Fruit fly (Drosophila melanogaster) whole organism, embryonic: ENCODE results near the gene Doa.

Experiments
- Abd-B ChIP-seq: fragments of 200-800 bp; sonication (Bioruptor generic); optimal IDR thresholded peaks from 2 replicates; lab custom pipeline; 2018; ENCODE audit warnings: missing biosample characterization, mild to moderate bottlenecking, missing genetic modification characterization, moderate library complexity
- CG11247 ChIP-seq: fragments of 200-800 bp; sonication (Bioruptor generic); IDR thresholded peaks from 2 replicates; pipeline ENCODE4 v1.3.6; 2022; ENCODE audit warnings: missing biosample characterization, missing genetic modification characterization
- CG13287 ChIP-seq: fragments of 200-800 bp; sonication (Bioruptor generic); IDR thresholded peaks from 2 replicates; pipeline ENCODE4 v1.3.6; 2022; ENCODE audit warnings: missing biosample characterization, missing genetic modification characterization; ENCODE audit not compliant: partially characterized antibody
- CG13775 ChIP-seq: fragments of 200-800 bp; sonication (Bioruptor generic); optimal IDR thresholded peaks from 3 replicates; lab custom pipeline; 2017; ENCODE audit warnings: missing biosample characterization, mild to moderate bottlenecking, missing genetic modification characterization
- CG14860 ChIP-seq: fragments of 200-800 bp; sonication (Bioruptor generic); IDR thresholded peaks from 3 replicates; pipeline ENCODE4 v1.3.6; 2022; ENCODE audit warnings: missing biosample characterization, missing genetic modification characterization; ENCODE audit not compliant: partially characterized antibody
- CG1603 ChIP-seq: fragments of 200-800 bp; sonication (Bioruptor generic); optimal IDR thresholded peaks from 2 replicates; lab custom pipeline; 2019; ENCODE audit warnings: missing biosample characterization, mild to moderate bottlenecking, missing genetic modification characterization, moderate library complexity
- CG17328 ChIP-seq: fragments of 200-800 bp; sonication (Bioruptor generic); IDR thresholded peaks from 2 replicates; pipeline ENCODE4 v1.3.6; 2022; ENCODE audit warnings: missing biosample characterization, missing genetic modification characterization
- CG17361 ChIP-seq: fragments of 200-800 bp; sonication (Bioruptor generic); IDR thresholded peaks from 3 replicates; pipeline ENCODE4 v1.3.6; 2022; ENCODE audit warnings: missing biosample characterization, missing genetic modification characterization
- CG1792 ChIP-seq: fragments of 200-800 bp; sonication (Bioruptor generic); optimal IDR thresholded peaks from 2 replicates; lab custom pipeline; 2016; ENCODE audit warnings: missing biosample characterization, missing genetic modification characterization
- CG18599 ChIP-seq: fragments of 200-800 bp; sonication (Bioruptor generic); optimal IDR thresholded peaks from 3 replicates; lab custom pipeline; 2017; ENCODE audit warnings: missing biosample characterization, missing genetic modification characterization, mild to moderate bottlenecking, moderate library complexity, missing genetic modification reagents
- CG2120 ChIP-seq: fragments of 200-800 bp; sonication (Bioruptor generic); optimal IDR thresholded peaks from 3 replicates; lab custom pipeline; 2016; ENCODE audit warnings: missing biosample characterization, missing genetic modification characterization
- CG30020 ChIP-seq: fragments of 200-800 bp; optimal IDR thresholded peaks from 2 replicates; lab custom pipeline; 2019; ENCODE audit warnings: missing biosample characterization, mild to moderate bottlenecking, missing genetic modification characterization, moderate library complexity
- CG42726 ChIP-seq: fragments of 200-800 bp; sonication (Bioruptor generic); IDR thresholded peaks from 2 replicates; pipeline ENCODE4 v1.3.6; 2022; ENCODE audit warnings: missing biosample characterization, missing genetic modification characterization; ENCODE audit not compliant: partially characterized antibody
- CG4328 ChIP-seq: fragments of 200-800 bp; sonication (Bioruptor generic); optimal IDR thresholded peaks from 3 replicates; lab custom pipeline; 2017; ENCODE audit warnings: missing biosample characterization, missing genetic modification reagents, missing genetic modification characterization
- CG6813 ChIP-seq: fragments of 200-800 bp; sonication (Bioruptor generic); optimal IDR thresholded peaks from 2 replicates; lab custom pipeline; 2017; ENCODE audit warnings: missing biosample characterization, missing genetic modification characterization, mild to moderate bottlenecking, moderate library complexity, missing genetic modification reagents
- CG9215 ChIP-seq: fragments of 200-800 bp; sonication (Bioruptor generic); IDR thresholded peaks from 2 replicates; pipeline ENCODE4 v1.3.6; 2022; ENCODE audit warnings: missing biosample characterization, missing genetic modification characterization
- CG9609 ChIP-seq: fragments of 200-800 bp; sonication (Bioruptor generic); optimal IDR thresholded peaks from 3 replicates; lab custom pipeline; 2016; ENCODE audit warnings: missing biosample characterization, missing genetic modification characterization
- CG9876 ChIP-seq: fragments of 200-800 bp; sonication (Bioruptor generic); optimal IDR thresholded peaks from 2 replicates; lab custom pipeline; 2016; ENCODE audit warnings: missing biosample characterization, missing genetic modification characterization
- D ChIP-seq, 2 experiments: fragments of 200-800 bp in 1 of 2; fragments of >200 bp in 1 of 2; sonication (Bioruptor generic) in 1 of 2; optimal IDR thresholded peaks; 2 replicates in 1 of 2; 3 replicates in 1 of 2; lab custom pipeline; 2017; ENCODE audit warnings: mild to moderate bottlenecking in 1 of 2, missing biosample characterization in 1 of 2, missing genetic modification characterization in 1 of 2, missing genetic modification reagents in 1 of 2
- E2f1 ChIP-seq: fragments of 200-800 bp; sonication (Bioruptor generic); IDR thresholded peaks from 2 replicates; pipeline ENCODE4 v1.3.6; 2022; ENCODE audit warnings: missing biosample characterization, missing genetic modification characterization
- Eip74EF ChIP-seq, 2 experiments: fragments of 200-800 bp in 1 of 2; fragments of >200 bp in 1 of 2; sonication (Bioruptor generic) in 1 of 2; optimal IDR thresholded peaks; 2 replicates each; lab custom pipeline; 2017 to 2019; ENCODE audit warnings: missing biosample characterization in 2 of 2, missing genetic modification characterization in 2 of 2, mild to moderate bottlenecking in 1 of 2, moderate library complexity in 1 of 2
- Hr78 ChIP-seq, 2 experiments: fragments of 200-800 bp in 1 of 2; fragments of >200 bp in 1 of 2; sonication (Bioruptor generic) in 1 of 2; optimal IDR thresholded peaks; 2 replicates each; lab custom pipeline; 2017 to 2019; ENCODE audit warnings: missing biosample characterization in 2 of 2, missing genetic modification characterization in 2 of 2, mild to moderate bottlenecking in 1 of 2, moderate library complexity in 1 of 2
- Jarid2 ChIP-seq: fragments of 200-800 bp; sonication (Bioruptor generic); optimal IDR thresholded peaks from 3 replicates; lab custom pipeline; 2017; ENCODE audit warnings: mild to moderate bottlenecking, missing biosample characterization, missing genetic modification reagents, missing genetic modification characterization
- MTF-1 ChIP-seq: fragments of 200-800 bp; sonication (Bioruptor generic); optimal IDR thresholded peaks from 2 replicates; lab custom pipeline; 2018; ENCODE audit warnings: missing biosample characterization, mild to moderate bottlenecking, missing genetic modification characterization, borderline replicate concordance
- Rx ChIP-seq: fragments of 200-800 bp; sonication (Bioruptor generic); IDR thresholded peaks from 2 replicates; pipeline ENCODE4 v1.3.6; 2022; ENCODE audit warnings: missing biosample characterization, missing genetic modification characterization
- al ChIP-seq: fragments of 200-800 bp; sonication (Bioruptor generic); IDR thresholded peaks from 2 replicates; pipeline ENCODE4 v1.3.6; 2022; ENCODE audit warnings: missing biosample characterization, missing genetic modification characterization
- ash1 ChIP-seq: fragments of 200-800 bp; sonication (Bioruptor generic); optimal IDR thresholded peaks from 2 replicates; lab custom pipeline; 2018; ENCODE audit warnings: missing biosample characterization, mild to moderate bottlenecking, missing genetic modification characterization
- bbx ChIP-seq: fragments of 200-800 bp; sonication (Bioruptor generic); IDR thresholded peaks from 2 replicates; pipeline ENCODE4 v1.3.6; 2022; ENCODE audit warnings: missing biosample characterization, missing genetic modification characterization; ENCODE audit not compliant: partially characterized antibody
- dati ChIP-seq: fragments of 200-800 bp; sonication (Bioruptor generic); IDR thresholded peaks from 2 replicates; pipeline ENCODE4 v1.3.6; 2022; ENCODE audit warnings: missing biosample characterization, missing genetic modification characterization
- dm ChIP-seq: fragments of 200-800 bp; sonication (Bioruptor generic); optimal IDR thresholded peaks from 3 replicates; lab custom pipeline; 2016; ENCODE audit warnings: missing biosample characterization, missing genetic modification characterization
- emc ChIP-seq: fragments of 200-800 bp; sonication (Bioruptor generic); optimal IDR thresholded peaks from 2 replicates; lab custom pipeline; 2016; ENCODE audit warnings: missing biosample characterization, missing genetic modification characterization
- esg ChIP-seq: fragments of 200-800 bp; sonication (Bioruptor generic); conservative IDR thresholded peaks from 2 replicates; pipeline ENCODE4 v1.3.6; 2022; ENCODE audit warnings: missing biosample characterization, missing genetic modification characterization
- fru ChIP-seq: fragments of >200 bp; optimal IDR thresholded peaks from 2 replicates; lab custom pipeline; 2017
- gem ChIP-seq: fragments of 200-800 bp; sonication (Bioruptor generic); optimal IDR thresholded peaks from 2 replicates; lab custom pipeline; 2019; ENCODE audit warnings: missing biosample characterization, mild to moderate bottlenecking, missing genetic modification characterization, moderate library complexity
- hth ChIP-seq: fragments of >200 bp; optimal IDR thresholded peaks from 2 replicates; lab custom pipeline; 2017; ENCODE audit warnings: inconsistent platforms
- inv ChIP-seq: fragments of 200-800 bp; sonication (Bioruptor generic); IDR thresholded peaks from 2 replicates; pipeline ENCODE4 v1.3.6; 2022; ENCODE audit warnings: missing biosample characterization, missing genetic modification characterization; ENCODE audit not compliant: partially characterized antibody
- jing ChIP-seq: fragments of 200-800 bp; sonication (Bioruptor generic); optimal IDR thresholded peaks from 2 replicates; lab custom pipeline; 2018; ENCODE audit warnings: missing biosample characterization, mild to moderate bottlenecking, missing genetic modification characterization
- nom ChIP-seq: fragments of 200-800 bp; sonication (Bioruptor generic); optimal IDR thresholded peaks from 2 replicates; lab custom pipeline; 2017; ENCODE audit warnings: missing biosample characterization, missing genetic modification characterization, mild to moderate bottlenecking, moderate library complexity, missing genetic modification reagents
- row ChIP-seq: fragments of 200-800 bp; sonication (Bioruptor generic); IDR thresholded peaks from 3 replicates; pipeline ENCODE4 v1.3.6; 2022; ENCODE audit warnings: missing biosample characterization, missing genetic modification characterization
- sens-2 ChIP-seq: fragments of 200-800 bp; sonication (Bioruptor generic); IDR thresholded peaks from 2 replicates; pipeline ENCODE4 v1.3.6; 2022; ENCODE audit warnings: missing biosample characterization, missing genetic modification characterization
- wek ChIP-seq: fragments of 200-800 bp; sonication (Bioruptor generic); optimal IDR thresholded peaks from 3 replicates; lab custom pipeline; 2018; ENCODE audit warnings: missing biosample characterization, mild to moderate bottlenecking, missing genetic modification characterization, moderate library complexity
- zf30C ChIP-seq: fragments of 200-800 bp; sonication (Bioruptor generic); optimal IDR thresholded peaks from 3 replicates; lab custom pipeline; 2018; ENCODE audit warnings: missing biosample characterization, mild to moderate bottlenecking, missing genetic modification characterization

The Doa gene

DNA sequence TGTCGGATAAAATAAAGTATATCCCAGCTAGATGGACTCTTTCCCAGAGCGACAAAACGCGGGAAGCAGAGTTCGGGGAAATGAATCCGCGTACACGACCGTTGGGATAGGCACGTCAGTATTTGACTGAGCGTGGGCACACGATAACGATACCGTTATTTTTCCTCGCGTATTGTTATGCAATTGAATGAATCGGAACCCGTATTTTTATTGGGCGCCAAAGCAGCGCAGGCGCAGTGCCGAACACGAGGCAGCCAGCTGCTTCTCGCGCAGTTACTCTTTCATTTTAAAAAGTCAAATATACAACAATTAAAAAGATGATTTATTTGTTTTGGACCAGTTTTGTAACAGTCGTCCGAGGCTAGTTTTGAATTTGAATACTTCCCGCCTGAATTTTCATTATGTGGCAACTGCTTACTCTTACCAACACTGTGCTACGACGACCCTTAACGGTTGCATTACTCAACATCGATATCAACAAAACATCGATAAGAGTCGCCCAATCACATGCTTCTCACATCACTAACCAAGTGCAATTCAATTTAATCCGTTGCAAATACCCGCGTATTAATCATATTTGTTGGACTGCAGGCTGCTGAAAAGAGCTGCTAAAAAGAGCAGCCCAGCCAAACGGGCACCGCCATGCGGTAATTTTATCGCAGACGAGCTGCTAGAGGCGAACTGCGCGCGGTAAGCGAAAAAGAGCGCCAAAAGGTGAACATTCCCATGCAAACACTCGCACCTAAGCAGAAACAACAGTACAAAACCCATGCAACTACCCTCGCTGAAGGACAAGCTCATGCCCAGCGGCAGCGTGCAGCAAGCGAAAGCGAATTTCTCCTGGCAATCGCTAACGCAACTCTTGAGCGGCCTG, at the start of gene Doa, which contains the start of gene CG33203 (continued):
- TF ChIP-seq CG9609 (peak; percentile 56), CG17361 (GFP tag; lab: Robert Waterston, UW) (no peak), D (optimal IDR thresholded peaks at IDR 0.05; lab: Kevin White, UChicago) (no peak), D (GFP tag; optimal IDR thresholded peaks at IDR 0.05; lab: Kevin White, UChicago) (no peak), Rx (no peak), CG11247 (GFP tag; lab: Robert Waterston, UW) (no peak; the same call in 1 of the 2 replicates), wek (GFP tag; lab: Kevin White, UChicago) (peak; percentile 76), sens-2 (GFP tag; lab: Robert Waterston, UW) (no peak), CG30020 (tag; lab: Kevin White, UChicago) (peak; percentile 5), CG13287 (peak; percentile 90), jing (no peak), CG17328 (GFP tag; lab: Robert Waterston, UW) (no peak), Eip74EF (GFP tag; optimal IDR thresholded peaks at IDR 0.05; lab: Kevin White, UChicago) (no peak), esg (GFP tag; lab: Robert Waterston, UW) (no peak), CG14860 (GFP tag; lab: Robert Waterston, UW) (peak; percentile 82), CG18599 (GFP tag; lab: Kevin White, UChicago) (peak; percentile 17), Abd-B (peak; percentile 16), gem (tag; lab: Kevin White, UChicago) (peak; percentile 31), hth (lab: Kevin White, UChicago) (no peak), CG42726 (GFP tag; lab: Robert Waterston, UW) (peak; percentile 85), CG13775 (GFP tag; lab: Kevin White, UChicago) (peak; percentile 27), inv (peak; percentile 83), nom (GFP tag; lab: Kevin White, UChicago) (no peak), MTF-1 (GFP tag; lab: Kevin White, UChicago) (no peak), al (GFP tag; lab: Robert Waterston, UW) (0 out of 2 replicates have a peak, but pooled peaks have one; percentile 22), dati (no peak), CG1792 (GFP tag; lab: Kevin White, UChicago) (peak; percentile 47), CG9215 (GFP tag; lab: Robert Waterston, UW) (peak; percentile 27; the same call in 1 of the 2 replicates), CG9876 (peak; percentile 21), bbx (GFP tag; lab: Robert Waterston, UW) (peak; percentile 83), emc (GFP tag; lab: Kevin White, UChicago) (peak; percentile 39), fru (lab: Kevin White, UChicago) (no peak), ash1 (GFP tag; lab: Kevin White, UChicago) (no peak), zf30C (no peak), Hr78 (GFP tag; optimal IDR thresholded peaks at IDR 0.05; lab: Kevin White, UChicago) (no peak), dm (no peak), CG1603 (tag; lab: Kevin White, UChicago) (peak; percentile 89), E2f1 (no peak), Jarid2 (no peak), CG2120 (GFP tag; lab: Kevin White, UChicago) (peak; percentile 77), row (GFP tag; lab: Robert Waterston, UW) (peak; percentile 32; the same call in 2 of the 3 replicates), CG4328 (GFP tag; lab: Kevin White, UChicago) (no peak), CG6813 (GFP tag; lab: Kevin White, UChicago) (no peak)
